Worm (Caenorhabditis elegans) whole organism, young adult: ENCODE measurements around the gene C05G5.1.

Source experiments
- B0019.2 ChIP-seq: fragments of 200-800 bp; sonication (Bioruptor generic); conservative IDR thresholded peaks from 2 replicates; pipeline ENCODE4 v1.3.6; 2022; ENCODE audit warnings: missing genetic modification reagents, missing genetic modification characterization, missing compliant biosample characterization
- B0261.1 ChIP-seq: sonication (generic microtip); optimal IDR thresholded peaks from 2 replicates; lab custom pipeline; 2016; ENCODE audit warnings: mild to moderate bottlenecking, missing genetic modification characterization, moderate library complexity, missing compliant biosample characterization
- F10E7.11 ChIP-seq: sonication (generic microtip); optimal IDR thresholded peaks from 2 replicates; lab custom pipeline; 2017; ENCODE audit warnings: mild to moderate bottlenecking, missing genetic modification characterization, moderate library complexity, missing compliant biosample characterization
- F39B2.1 ChIP-seq: fragments of 200-800 bp; sonication (Bioruptor generic); IDR thresholded peaks from 2 replicates; pipeline ENCODE4 v1.3.6; 2022; ENCODE audit warnings: missing genetic modification reagents, missing genetic modification characterization, missing compliant biosample characterization
- F57A8.1 ChIP-seq: fragments of 200-800 bp; sonication (Bioruptor generic); optimal IDR thresholded peaks from 2 replicates; lab custom pipeline; 2018; ENCODE audit warnings: mild to moderate bottlenecking, missing genetic modification characterization, moderate library complexity, missing compliant biosample characterization
- T26A5.8 ChIP-seq: sonication (generic microtip); optimal IDR thresholded peaks from 2 replicates; lab custom pipeline; 2016; ENCODE audit warnings: missing genetic modification characterization, missing compliant biosample characterization
- Y53G8AR.9 ChIP-seq: fragments of 200-800 bp; sonication (Bioruptor generic); conservative IDR thresholded peaks from 2 replicates; pipeline ENCODE4 v1.3.6; 2022; ENCODE audit warnings: missing genetic modification reagents, missing genetic modification characterization, missing compliant biosample characterization
- Y79H2A.3 ChIP-seq: fragments of 200-800 bp; sonication (Bioruptor generic); conservative IDR thresholded peaks from 2 replicates; pipeline ENCODE4 v1.3.6; 2022; ENCODE audit warnings: missing genetic modification reagents, missing genetic modification characterization, missing compliant biosample characterization
- ama-1 ChIP-seq, 3 experiments: fragments of 150-350 bp in 1 of 3; sonication (generic microtip) in 2 of 3; optimal IDR thresholded peaks; 2 replicates each; lab custom pipeline; 2014 to 2018; ENCODE audit warnings: missing biosample characterization in 2 of 3, missing genetic modification characterization in 2 of 3, missing genetic modification reagents in 2 of 3
- aptf-2 ChIP-seq: fragments of 200-800 bp; sonication (Bioruptor generic); conservative IDR thresholded peaks from 2 replicates; pipeline ENCODE4 v1.3.6; 2022; ENCODE audit warnings: missing genetic modification reagents, missing genetic modification characterization, missing compliant biosample characterization
- attf-5 ChIP-seq: fragments of 200-800 bp; sonication (Bioruptor generic); optimal IDR thresholded peaks from 2 replicates; lab custom pipeline; 2018; ENCODE audit warnings: mild to moderate bottlenecking, missing genetic modification characterization, missing compliant biosample characterization
- cebp-1 ChIP-seq, 2 experiments: fragments of 200-800 bp in 1 of 2; sonication (Bioruptor generic) in 1 of 2; sonication (generic microtip) in 1 of 2; IDR thresholded peaks in 1 of 2; optimal IDR thresholded peaks in 1 of 2; 2 replicates each; pipeline versions ENCODE4 v1.3.6 to Lab custom; 2017 to 2022; ENCODE audit warnings: missing compliant biosample characterization in 2 of 2, missing genetic modification characterization in 2 of 2, mild to moderate bottlenecking in 1 of 2, missing genetic modification reagents in 1 of 2, moderate library complexity in 1 of 2
- chd-7 ChIP-seq: sonication (generic microtip); optimal IDR thresholded peaks from 2 replicates; lab custom pipeline; 2016; ENCODE audit warnings: mild to moderate bottlenecking, missing genetic modification characterization, moderate library complexity, missing compliant biosample characterization
- dpff-1 ChIP-seq: sonication (generic microtip); optimal IDR thresholded peaks from 2 replicates; lab custom pipeline; 2017; ENCODE audit warnings: mild to moderate bottlenecking, missing genetic modification characterization, missing compliant biosample characterization
- dpl-1 ChIP-seq: fragments of 150-350 bp; optimal IDR thresholded peaks from 2 replicates; lab custom pipeline; 2014; ENCODE audit warnings: missing biosample characterization, missing genetic modification reagents, missing genetic modification characterization
- egrh-3 ChIP-seq: fragments of 200-800 bp; sonication (Bioruptor generic); IDR thresholded peaks from 2 replicates; pipeline ENCODE4 v1.3.6; 2022; ENCODE audit warnings: missing genetic modification reagents, missing genetic modification characterization, missing compliant biosample characterization
- gei-17 ChIP-seq: fragments of 200-800 bp; sonication (Bioruptor generic); optimal IDR thresholded peaks from 2 replicates; lab custom pipeline; 2018; ENCODE audit warnings: mild to moderate bottlenecking, missing genetic modification characterization, missing compliant biosample characterization
- hmg-1.2 ChIP-seq: fragments of 200-800 bp; sonication (Bioruptor generic); IDR thresholded peaks from 2 replicates; pipeline ENCODE4 v1.3.6; 2022; ENCODE audit warnings: missing genetic modification reagents, missing genetic modification characterization, missing compliant biosample characterization
- hmg-20 ChIP-seq: fragments of 200-800 bp; sonication (Bioruptor generic); IDR thresholded peaks from 2 replicates; pipeline ENCODE4 v1.3.6; 2022; ENCODE audit warnings: missing genetic modification reagents, missing genetic modification characterization, missing compliant biosample characterization
- lag-1 ChIP-seq: fragments of 200-800 bp; sonication (Bioruptor generic); IDR thresholded peaks from 2 replicates; pipeline ENCODE4 v1.3.6; 2022; ENCODE audit warnings: missing genetic modification reagents, missing genetic modification characterization, missing compliant biosample characterization
- let-607 ChIP-seq, 2 experiments: fragments of 200-800 bp in 1 of 2; sonication (Bioruptor generic) in 1 of 2; sonication (generic microtip) in 1 of 2; optimal IDR thresholded peaks; 2 replicates each; lab custom pipeline; 2016 to 2018; ENCODE audit warnings: mild to moderate bottlenecking in 2 of 2, missing compliant biosample characterization in 2 of 2, missing genetic modification characterization in 2 of 2, moderate library complexity in 2 of 2, missing genotype in 1 of 2
- lin-35 ChIP-seq, 3 experiments: fragments of 150-350 bp in 2 of 3; sonication (generic microtip) in 1 of 3; optimal IDR thresholded peaks; 2 replicates each; lab custom pipeline; 2014 to 2018; ENCODE audit warnings: missing biosample characterization in 3 of 3, missing genetic modification characterization in 3 of 3, missing genetic modification reagents in 3 of 3
- lin-40 ChIP-seq: sonication (generic microtip); optimal IDR thresholded peaks from 2 replicates; lab custom pipeline; 2016; ENCODE audit warnings: missing genetic modification characterization, mild to moderate bottlenecking, missing compliant biosample characterization, missing genotype, missing genetic modification reagents
- lin-54 ChIP-seq: fragments of 200-800 bp; sonication (Bioruptor generic); optimal IDR thresholded peaks from 2 replicates; lab custom pipeline; 2018; ENCODE audit warnings: mild to moderate bottlenecking, missing genetic modification characterization, missing compliant biosample characterization
- lir-1 ChIP-seq: fragments of 200-800 bp; sonication (Bioruptor generic); conservative IDR thresholded peaks from 2 replicates; pipeline ENCODE4 v1.3.6; 2022; ENCODE audit warnings: missing genetic modification reagents, missing genetic modification characterization, missing compliant biosample characterization
- lsl-1 ChIP-seq: fragments of 200-800 bp; sonication (Bioruptor generic); optimal IDR thresholded peaks from 2 replicates; lab custom pipeline; 2018; ENCODE audit warnings: mild to moderate bottlenecking, missing genetic modification characterization, moderate library complexity, missing compliant biosample characterization
- lsy-27 ChIP-seq: sonication (generic microtip); optimal IDR thresholded peaks from 2 replicates; lab custom pipeline; 2017; ENCODE audit warnings: missing genetic modification characterization, mild to moderate bottlenecking, missing compliant biosample characterization, antibody characterized with exemption, missing genotype, borderline replicate concordance; ENCODE audit not compliant: insufficient read depth
- madf-3 ChIP-seq: fragments of 200-800 bp; sonication (Bioruptor generic); IDR thresholded peaks from 2 replicates; pipeline ENCODE4 v1.3.6; 2022; ENCODE audit warnings: missing genetic modification reagents, missing genetic modification characterization, missing compliant biosample characterization
- nhr-80 ChIP-seq: sonication (generic microtip); optimal IDR thresholded peaks from 2 replicates; lab custom pipeline; 2016; ENCODE audit warnings: missing genetic modification characterization, missing compliant biosample characterization
- pbrm-1 ChIP-seq: fragments of 200-800 bp; sonication (Bioruptor generic); IDR thresholded peaks from 2 replicates; pipeline ENCODE4 v1.3.6; 2022; ENCODE audit warnings: missing genetic modification reagents, missing genetic modification characterization, missing compliant biosample characterization
- rec-8 ChIP-seq, 2 experiments: sonication (generic microtip); optimal IDR thresholded peaks; 2 replicates each; lab custom pipeline; 2016; ENCODE audit warnings: mild to moderate bottlenecking in 2 of 2, missing genetic modification characterization in 2 of 2, missing genetic modification reagents in 2 of 2, missing genotype in 2 of 2, missing biosample characterization in 1 of 2, missing compliant biosample characterization in 1 of 2, moderate library complexity in 1 of 2
- sea-2 ChIP-seq: fragments of 200-800 bp; sonication (Bioruptor generic); IDR thresholded peaks from 2 replicates; pipeline ENCODE4 v1.3.6; 2022; ENCODE audit warnings: missing genetic modification characterization, missing compliant biosample characterization
- snpc-4 ChIP-seq, 5 experiments: fragments of 150-350 bp in 1 of 5; sonication (generic microtip) in 4 of 5; optimal IDR thresholded peaks; 2 replicates each; lab custom pipeline; 2014 to 2018; ENCODE audit warnings: missing genetic modification characterization in 5 of 5, missing biosample characterization in 3 of 5, antibody characterized with exemption in 2 of 5, mild to moderate bottlenecking in 2 of 5, missing compliant biosample characterization in 2 of 5, missing genotype in 2 of 5, moderate library complexity in 2 of 5, missing genetic modification reagents in 1 of 5
- tbp1 ChIP-seq: fragments of 200-800 bp; sonication (Bioruptor generic); optimal IDR thresholded peaks from 2 replicates; lab custom pipeline; 2018; ENCODE audit warnings: mild to moderate bottlenecking, missing genetic modification characterization, missing compliant biosample characterization
- tbx-9 ChIP-seq: sonication (generic microtip); optimal IDR thresholded peaks from 2 replicates; lab custom pipeline; 2016; ENCODE audit warnings: borderline replicate concordance, missing genetic modification characterization, inconsistent platforms, missing compliant biosample characterization
- unc-62 ChIP-seq: fragments of 150-350 bp; optimal IDR thresholded peaks from 2 replicates; lab custom pipeline; 2014; ENCODE audit warnings: missing biosample characterization, missing genetic modification reagents, missing genetic modification characterization
- zfh-2 ChIP-seq: fragments of 200-800 bp; sonication (Bioruptor generic); conservative IDR thresholded peaks from 2 replicates; pipeline ENCODE4 v1.3.6; 2022; ENCODE audit warnings: missing genetic modification reagents, missing genetic modification characterization, missing compliant biosample characterization
- zim-3 ChIP-seq: sonication (generic microtip); optimal IDR thresholded peaks from 2 replicates; lab custom pipeline; 2017; ENCODE audit warnings: mild to moderate bottlenecking, missing genetic modification characterization, moderate library complexity, missing compliant biosample characterization
- ztf-25 ChIP-seq: fragments of 200-800 bp; sonication (Bioruptor generic); IDR thresholded peaks from 2 replicates; pipeline ENCODE4 v1.3.6; 2022; ENCODE audit warnings: missing genetic modification reagents, missing genetic modification characterization, missing compliant biosample characterization
- ztf-26 ChIP-seq: sonication (generic microtip); optimal IDR thresholded peaks from 2 replicates; lab custom pipeline; 2017; ENCODE audit warnings: missing genetic modification characterization, missing compliant biosample characterization
- ztf-28 ChIP-seq: fragments of 200-800 bp; sonication (Bioruptor generic); IDR thresholded peaks from 2 replicates; pipeline ENCODE4 v1.3.6; 2022; ENCODE audit warnings: missing genetic modification reagents, missing genetic modification characterization, missing compliant biosample characterization

Gene C05G5.1

ce11 chrX:14745218-14745617 lies 5.3 kb upstream of the C05G5.1 start:
- TF ChIP-seq ama-1 (optimal IDR thresholded peaks at IDR 0.05; lab: Kevin White, UChicago) (no peak), ama-1 (GFP tag; optimal IDR thresholded peaks at IDR 0.05; lab: Kevin White, UChicago) (no peak), lin-54 (GFP tag; lab: Kevin White, UChicago) (no peak), cebp-1 (GFP tag; IDR thresholded peaks at IDR 0.05; lab: Robert Waterston, UW) (no peak), cebp-1 (tag; optimal IDR thresholded peaks at IDR 0.05; lab: Kevin White, UChicago) (no peak), lsy-27 (no peak), tbx-9 (tag; lab: Kevin White, UChicago) (no peak), hmg-20 (GFP tag; lab: Robert Waterston, UW) (no peak), B0019.2 (GFP tag; lab: Robert Waterston, UW) (no peak), aptf-2 (GFP tag; lab: Robert Waterston, UW) (no peak), madf-3 (GFP tag; lab: Robert Waterston, UW) (no peak)
- TF ChIP-seq, all 124 proteins: peak for 0

ce11 chrX:14744496-14744895 lies 4.6 kb upstream of the C05G5.1 start:
- TF ChIP-seq nhr-80 (tag; lab: Kevin White, UChicago) (peak; percentile 63), snpc-4 (GFP tag; optimal IDR thresholded peaks at IDR 0.05; lab: Kevin White, UChicago) (no peak), snpc-4 (tag; optimal IDR thresholded peaks at IDR 0.05; lab: Kevin White, UChicago) (peak in 3 of 4 experiments; percentile 15 to 67 (median 57)), egrh-3 (GFP tag; lab: Robert Waterston, UW) (peak; percentile 79), zfh-2 (GFP tag; lab: Robert Waterston, UW) (peak; percentile 89), hmg-1.2 (no peak)

- TF ChIP-seq nhr-80 (tag; lab: Kevin White, UChicago) (no peak), lin-35 (GFP tag; optimal IDR thresholded peaks at IDR 0.05; lab: Kevin White, UChicago) (no peak), lag-1 (GFP tag; lab: Robert Waterston, UW) (no peak), lin-40 (tag; lab: Kevin White, UChicago) (no peak), F57A8.1 (GFP tag; lab: Kevin White, UChicago) (no peak), lsl-1 (GFP tag; lab: Kevin White, UChicago) (no peak), tbx-9 (tag; lab: Kevin White, UChicago) (no peak), rec-8 (tag; optimal IDR thresholded peaks at IDR 0.05; lab: Kevin White, UChicago) (no peak), chd-7 (tag; lab: Kevin White, UChicago) (no peak), dpl-1 (GFP tag; lab: Kevin White, UChicago) (no peak), F39B2.1 (GFP tag; lab: Robert Waterston, UW) (no peak), lir-1 (GFP tag; lab: Robert Waterston, UW) (no peak), egrh-3 (GFP tag; lab: Robert Waterston, UW) (no peak), attf-5 (no peak), ztf-26 (tag; lab: Kevin White, UChicago) (no peak), zfh-2 (GFP tag; lab: Robert Waterston, UW) (no peak), ztf-28 (GFP tag; lab: Robert Waterston, UW) (no peak)
These were observed 3.9 kb upstream of the C05G5.1 start, which contains the start of gene C05G5.7 for ce11 chrX:14743780-14744179. TSS of gene C05G5.7 (minus strand) at chrX:14743780.

ce11 chrX:14743210-14743609 lies 3.3 kb upstream of the C05G5.1 start:
- TF ChIP-seq tbp1 (GFP tag; lab: Kevin White, UChicago) = no peak
- no peak for TF ChIP-seq T26A5.8
- TF ChIP-seq sea-2 (GFP tag; lab: Robert Waterston, UW) = no peak
- no peak for TF ChIP-seq Y53G8AR.9 (GFP tag; lab: Robert Waterston, UW)
- TF ChIP-seq zfh-2 (GFP tag; lab: Robert Waterston, UW) = no peak
- TF ChIP-seq lin-40 (tag; lab: Kevin White, UChicago) = no peak
- TF ChIP-seq unc-62 (GFP tag; lab: Kevin White, UChicago) = no peak
- TF ChIP-seq B0261.1 = no peak
- TF ChIP-seq dpff-1 (tag; lab: Kevin White, UChicago) = no peak
- no peak for TF ChIP-seq Y79H2A.3 (GFP tag; lab: Robert Waterston, UW)
- TF ChIP-seq let-607 (tag; optimal IDR thresholded peaks at IDR 0.05; lab: Kevin White, UChicago) = no peak
- TF ChIP-seq zim-3 (tag; lab: Kevin White, UChicago) = no peak
- TF ChIP-seq pbrm-1 (GFP tag; lab: Robert Waterston, UW) = no peak
- TF ChIP-seq F10E7.11 (tag; lab: Kevin White, UChicago) = no peak
- no peak for TF ChIP-seq ztf-25 (GFP tag; lab: Robert Waterston, UW)
- TF ChIP-seq gei-17 (GFP tag; lab: Kevin White, UChicago) = no peak
